Worm (Caenorhabditis elegans) whole organism, early embryonic: Measurements from ENCODE around the gene btb-7.

Source experiments
- F13C5.2 ChIP-seq: sonication (generic microtip); optimal IDR thresholded peaks from 2 replicates; lab custom pipeline; 2017; ENCODE audit warnings: mild to moderate bottlenecking, missing genetic modification characterization, inconsistent platforms, missing compliant biosample characterization
- tra-4 ChIP-seq: sonication (generic microtip); optimal IDR thresholded peaks from 2 replicates; lab custom pipeline; 2017; ENCODE audit warnings: missing genetic modification characterization, missing compliant biosample characterization

DNA sequence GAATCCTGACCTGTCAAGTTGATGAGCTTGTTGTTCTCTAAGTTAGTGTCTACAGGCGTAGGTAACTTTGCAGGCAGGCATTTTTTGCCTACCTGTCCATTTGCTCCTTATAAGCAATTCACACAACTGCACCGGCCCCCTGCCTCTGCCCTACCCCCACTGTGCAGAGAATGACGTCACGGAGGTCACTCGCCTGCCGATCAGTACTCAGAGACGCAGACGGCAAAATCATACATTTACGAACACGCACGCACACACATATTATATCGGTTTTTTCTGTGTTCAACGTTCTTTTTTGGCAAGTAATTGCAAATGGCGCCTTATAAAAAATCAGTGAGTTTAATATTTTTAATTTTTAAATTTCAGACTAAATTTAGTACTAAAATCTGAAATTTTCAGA lies 49.5 kb upstream of the btb-7 start, which contains the start of gene duxl-1:
- no peak for TF ChIP-seq F13C5.2 (tag; lab: Kevin White, UChicago)
- TF ChIP-seq tra-4 (tag; lab: Kevin White, UChicago), result no peak
